Fruit fly (Drosophila melanogaster) S2 (cell line): ENCODE results near the gene CG2260.

Experiments
- CG8478 ChIP-seq: fragments of >200 bp; optimal IDR thresholded peaks from 2 replicates; lab custom pipeline; 2018
- CTCF ChIP-seq, 2 experiments: fragments of >200 bp; optimal IDR thresholded peaks; 2 replicates each; lab custom pipeline; 2018

DNA sequence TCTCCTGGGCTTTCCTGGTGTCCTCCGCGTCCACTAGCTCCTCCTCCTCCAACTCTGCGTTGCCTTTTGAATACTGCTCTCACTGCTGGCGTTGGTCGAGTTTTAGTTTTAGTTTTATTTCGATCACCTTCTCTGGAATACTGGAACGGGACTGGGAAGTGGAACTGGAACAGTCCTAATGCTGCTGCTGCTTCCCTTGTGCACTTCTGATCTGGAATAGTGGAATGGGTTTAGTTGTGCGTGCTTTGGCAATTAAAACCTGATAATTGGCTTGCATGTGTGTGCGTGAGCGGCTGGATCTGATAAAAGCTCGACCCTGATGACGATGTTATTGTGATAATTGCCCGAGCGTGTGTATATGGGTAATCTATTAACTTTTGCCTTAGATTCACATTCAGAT, 19.8 kb upstream of the CG2260 start:
- no peak for TF ChIP-seq CG8478 (lab: Kevin White, UChicago)
- no peak for TF ChIP-seq CTCF (optimal IDR thresholded peaks at IDR 0.05; lab: Kevin White, UChicago)
